Fruit fly (Drosophila melanogaster): ENCODE measurements around the gene Uch.

Gene Uch

dm6 chr2L:2221649-2222150 is 7.7 kb upstream of the Uch start (continued):
- TF ChIP-seq CG43689 (GFP tag; IDR thresholded peaks at IDR 0.05) (peak; percentile 98), esg (GFP tag; conservative IDR thresholded peaks at IDR 0.05) (peak; percentile 97), GATAe (GFP tag; conservative IDR thresholded peaks at IDR 0.05) (peak; percentile 84), bcd (GFP tag; optimal IDR thresholded peaks at IDR 0.05) (peak; percentile 95), lola (GFP tag; optimal IDR thresholded peaks at IDR 0.05) (peak in 1 of 3 experiments; percentile 85), Med (GFP tag) (peak; percentile 99), CG4360 (GFP tag; IDR thresholded peaks at IDR 0.05) (peak; percentile 80), CG8478 (optimal IDR thresholded peaks at IDR 0.05) (no peak), da (GFP tag; optimal IDR thresholded peaks at IDR 0.05) (peak; percentile 84), CG9817 (tag; optimal IDR thresholded peaks at IDR 0.05) (peak; percentile 98), CG7987 (GFP tag; optimal IDR thresholded peaks at IDR 0.05) (peak; percentile 89), vnd (GFP tag; IDR thresholded peaks at IDR 0.05; ENCODE audit: partially characterized antibody) (no peak), NK7.1 (GFP tag; optimal IDR thresholded peaks at IDR 0.05) (peak; percentile 89), C15 (GFP tag; IDR thresholded peaks at IDR 0.05) (peak; percentile 96), CG8359 (GFP tag; optimal IDR thresholded peaks at IDR 0.05; ENCODE audit: borderline replicate concordance) (peak; percentile 75), grn (GFP tag; optimal IDR thresholded peaks at IDR 0.05) (peak; percentile 86), peb (GFP tag; IDR thresholded peaks at IDR 0.05) (peak; percentile 93), CG11695 (GFP tag; IDR thresholded peaks at IDR 0.05) (peak; percentile 98), sc (optimal IDR thresholded peaks at IDR 0.05) (no peak), sc (GFP tag; optimal IDR thresholded peaks at IDR 0.05) (peak; percentile 93), CG31441 (GFP tag; IDR thresholded peaks at IDR 0.05) (peak; percentile 94), E2f2 (GFP tag; IDR thresholded peaks at IDR 0.05) (peak; percentile 84), Sry-β (GFP tag; optimal IDR thresholded peaks at IDR 0.05) (peak; percentile 40), CG1647 (GFP tag; optimal IDR thresholded peaks at IDR 0.05) (peak; percentile 93), CG17802 (tag; optimal IDR thresholded peaks at IDR 0.05) (peak; percentile 64), CG11247 (GFP tag; IDR thresholded peaks at IDR 0.05) (peak; percentile 99), gce (GFP tag; IDR thresholded peaks at IDR 0.05) (peak; percentile 97), CG10274 (GFP tag; optimal IDR thresholded peaks at IDR 0.05) (peak; percentile 83), dm (GFP tag; optimal IDR thresholded peaks at IDR 0.05) (peak; percentile 86), crol (GFP tag; IDR thresholded peaks at IDR 0.05) (peak; percentile 70), CG11723 (GFP tag; optimal IDR thresholded peaks at IDR 0.05) (peak; percentile 92), CG12104 (GFP tag; optimal IDR thresholded peaks at IDR 0.05) (peak; percentile 94), CG14710 (tag; optimal IDR thresholded peaks at IDR 0.05) (peak; percentile 90), chm (GFP tag; IDR thresholded peaks at IDR 0.05) (peak; percentile 98), inv (GFP tag; IDR thresholded peaks at IDR 0.05; ENCODE audit: partially characterized antibody) (no peak), MTF-1 (GFP tag; optimal IDR thresholded peaks at IDR 0.05; ENCODE audit: borderline replicate concordance) (peak; percentile 92), CG2712 (tag; optimal IDR thresholded peaks at IDR 0.05) (peak; percentile 96), CG6854 (GFP tag; optimal IDR thresholded peaks at IDR 0.05) (peak; percentile 94), prd (optimal IDR thresholded peaks at IDR 0.05) (no peak), prd (GFP tag; IDR thresholded peaks at IDR 0.05) (peak; percentile 98), CG2199 (GFP tag; IDR thresholded peaks at IDR 0.05) (peak; percentile 96), CG17829 (tag; optimal IDR thresholded peaks at IDR 0.05) (peak; percentile 95), CG17328 (GFP tag; IDR thresholded peaks at IDR 0.05) (peak; percentile 98), Dll (GFP tag; IDR thresholded peaks at IDR 0.05; ENCODE audit: partially characterized antibody) (no peak), sna (GFP tag; IDR thresholded peaks at IDR 0.05; ENCODE audit: partially characterized antibody) (no peak), kni (GFP tag; optimal IDR thresholded peaks at IDR 0.05) (peak; percentile 60), Dad (GFP tag; optimal IDR thresholded peaks at IDR 0.05) (peak; percentile 92), cato (GFP tag; optimal IDR thresholded peaks at IDR 0.05; ENCODE audit: borderline replicate concordance) (peak; percentile 92), CG16815 (GFP tag; optimal IDR thresholded peaks at IDR 0.05) (peak; percentile 94), pb (GFP tag; optimal IDR thresholded peaks at IDR 0.05) (peak; percentile 88), Mes4 (GFP tag; optimal IDR thresholded peaks at IDR 0.05) (peak; percentile 88)
